Fruit fly (Drosophila melanogaster) whole organism, embryonic: ENCODE data around the gene mat.

Experiments
- Abd-B ChIP-seq: fragments of 200-800 bp; sonication (Bioruptor generic); optimal IDR thresholded peaks from 2 replicates; lab custom pipeline; 2018; ENCODE audit warnings: missing biosample characterization, mild to moderate bottlenecking, missing genetic modification characterization, moderate library complexity
- Aef1 ChIP-seq: fragments of 200-800 bp; sonication (Bioruptor generic); IDR thresholded peaks from 3 replicates; pipeline ENCODE4 v1.3.6; 2022; ENCODE audit warnings: missing biosample characterization, missing genetic modification characterization
- Asciz ChIP-seq: fragments of 200-800 bp; sonication (Bioruptor generic); optimal IDR thresholded peaks from 2 replicates; lab custom pipeline; 2017; ENCODE audit warnings: missing biosample characterization, mild to moderate bottlenecking, missing genetic modification characterization, missing genetic modification reagents
- CG10366 ChIP-seq: fragments of 200-800 bp; sonication (Bioruptor generic); IDR thresholded peaks from 2 replicates; pipeline ENCODE4 v1.3.6; 2022; ENCODE audit warnings: missing biosample characterization, missing genetic modification characterization
- CG10543 ChIP-seq: fragments of 200-800 bp; sonication (Bioruptor generic); optimal IDR thresholded peaks from 3 replicates; lab custom pipeline; 2017; ENCODE audit warnings: missing biosample characterization, mild to moderate bottlenecking, missing genetic modification characterization, moderate library complexity
- CG11085 ChIP-seq: fragments of 200-800 bp; sonication (Bioruptor generic); IDR thresholded peaks from 2 replicates; pipeline ENCODE4 v1.3.6; 2022; ENCODE audit warnings: missing biosample characterization, missing genetic modification characterization
- CG13123 ChIP-seq: fragments of 200-800 bp; sonication (Bioruptor generic); optimal IDR thresholded peaks from 2 replicates; lab custom pipeline; 2016; ENCODE audit warnings: missing biosample characterization, missing genetic modification characterization
- CG15011 ChIP-seq: fragments of 200-800 bp; sonication (Bioruptor generic); optimal IDR thresholded peaks from 3 replicates; lab custom pipeline; 2018; ENCODE audit warnings: missing biosample characterization, mild to moderate bottlenecking, missing genetic modification characterization
- CG15479 ChIP-seq: fragments of 200-800 bp; sonication (Bioruptor generic); optimal IDR thresholded peaks from 3 replicates; lab custom pipeline; 2019; ENCODE audit warnings: missing biosample characterization, mild to moderate bottlenecking, missing genetic modification characterization, moderate library complexity
- CG15514 ChIP-seq: fragments of 200-800 bp; sonication (Bioruptor generic); optimal IDR thresholded peaks from 3 replicates; lab custom pipeline; 2017; ENCODE audit warnings: missing biosample characterization, missing genetic modification characterization, mild to moderate bottlenecking, moderate library complexity, missing genetic modification reagents
- CG16813 ChIP-seq: fragments of 200-800 bp; sonication (Bioruptor generic); IDR thresholded peaks from 3 replicates; pipeline ENCODE4 v1.3.6; 2022; ENCODE audit warnings: missing biosample characterization, missing genetic modification characterization; ENCODE audit not compliant: partially characterized antibody
- CG16863 ChIP-seq: fragments of 200-800 bp; sonication (Bioruptor generic); optimal IDR thresholded peaks from 3 replicates; lab custom pipeline; 2016; ENCODE audit warnings: missing biosample characterization, missing genetic modification characterization
- CG17802 ChIP-seq: fragments of 200-800 bp; sonication (Bioruptor generic); optimal IDR thresholded peaks from 2 replicates; lab custom pipeline; 2018; ENCODE audit warnings: missing biosample characterization, mild to moderate bottlenecking, missing genetic modification characterization, moderate library complexity
- CG2202 ChIP-seq: fragments of 200-800 bp; sonication (Bioruptor generic); optimal IDR thresholded peaks from 2 replicates; lab custom pipeline; 2018; ENCODE audit warnings: missing biosample characterization, mild to moderate bottlenecking, missing genetic modification characterization
- CG2678 ChIP-seq: fragments of 200-800 bp; sonication (Bioruptor generic); optimal IDR thresholded peaks from 3 replicates; lab custom pipeline; 2019; ENCODE audit warnings: missing biosample characterization, mild to moderate bottlenecking, missing genetic modification characterization, moderate library complexity
- CG3163 ChIP-seq: fragments of 200-800 bp; sonication (Bioruptor generic); optimal IDR thresholded peaks from 3 replicates; lab custom pipeline; 2016; ENCODE audit warnings: missing biosample characterization, missing genetic modification characterization
- CG32767 ChIP-seq: fragments of 200-800 bp; sonication (Bioruptor generic); IDR thresholded peaks from 2 replicates; pipeline ENCODE4 v1.3.6; 2022; ENCODE audit warnings: missing biosample characterization, missing genetic modification characterization
- CG3407 ChIP-seq: fragments of 200-800 bp; sonication (Bioruptor generic); optimal IDR thresholded peaks from 2 replicates; lab custom pipeline; 2018; ENCODE audit warnings: missing biosample characterization, mild to moderate bottlenecking, missing genetic modification characterization
- CG43689 ChIP-seq: fragments of 200-800 bp; sonication (Bioruptor generic); IDR thresholded peaks from 2 replicates; pipeline ENCODE4 v1.3.6; 2022; ENCODE audit warnings: missing biosample characterization, missing genetic modification characterization
- CG4617 ChIP-seq: fragments of 200-800 bp; sonication (Bioruptor generic); optimal IDR thresholded peaks from 3 replicates; lab custom pipeline; 2016; ENCODE audit warnings: missing biosample characterization, missing genetic modification characterization, borderline replicate concordance
- CG6791 ChIP-seq: fragments of 200-800 bp; sonication (Bioruptor generic); IDR thresholded peaks from 3 replicates; pipeline ENCODE4 v1.3.6; 2022; ENCODE audit warnings: missing biosample characterization, missing genetic modification characterization; ENCODE audit not compliant: partially characterized antibody
- CG7556 ChIP-seq: fragments of 200-800 bp; sonication (Bioruptor generic); optimal IDR thresholded peaks from 2 replicates; lab custom pipeline; 2017; ENCODE audit warnings: missing biosample characterization, mild to moderate bottlenecking, missing genetic modification characterization
- CG8290 ChIP-seq, 3 experiments: fragments of 200-800 bp; sonication (Bioruptor generic); optimal IDR thresholded peaks; 2 replicates each; lab custom pipeline; 2016 to 2019; ENCODE audit warnings: missing biosample characterization in 3 of 3, missing genetic modification characterization in 3 of 3, mild to moderate bottlenecking in 2 of 3, moderate library complexity in 1 of 3
- CoRest ChIP-seq: fragments of 200-800 bp; sonication (Bioruptor generic); optimal IDR thresholded peaks from 3 replicates; lab custom pipeline; 2018; ENCODE audit warnings: missing biosample characterization, mild to moderate bottlenecking, missing genetic modification characterization, moderate library complexity
- Deaf1 ChIP-seq: fragments of 200-800 bp; optimal IDR thresholded peaks from 3 replicates; lab custom pipeline; 2019; ENCODE audit warnings: missing biosample characterization, mild to moderate bottlenecking, missing genetic modification characterization, moderate library complexity
- Fer2 ChIP-seq: fragments of 200-800 bp; sonication (Bioruptor generic); optimal IDR thresholded peaks from 2 replicates; lab custom pipeline; 2018; ENCODE audit warnings: missing biosample characterization, mild to moderate bottlenecking, missing genetic modification characterization, moderate library complexity
- Hr78 ChIP-seq, 2 experiments: fragments of 200-800 bp in 1 of 2; fragments of >200 bp in 1 of 2; sonication (Bioruptor generic) in 1 of 2; optimal IDR thresholded peaks; 2 replicates each; lab custom pipeline; 2017 to 2019; ENCODE audit warnings: missing biosample characterization in 2 of 2, missing genetic modification characterization in 2 of 2, mild to moderate bottlenecking in 1 of 2, moderate library complexity in 1 of 2
- Med ChIP-seq: fragments of 200-800 bp; sonication (Bioruptor generic); peaks from one replicate; lab custom pipeline; 2016; ENCODE audit warnings: missing biosample characterization, missing genetic modification characterization, mild to moderate bottlenecking, inconsistent platforms, moderate library complexity
- Myb ChIP-seq: fragments of 200-800 bp; sonication (Bioruptor generic); optimal IDR thresholded peaks from 2 replicates; lab custom pipeline; 2016; ENCODE audit warnings: missing biosample characterization, missing genetic modification characterization
- NFAT ChIP-seq: fragments of 200-800 bp; sonication (Bioruptor generic); IDR thresholded peaks from 2 replicates; pipeline ENCODE4 v1.3.6; 2022; ENCODE audit warnings: missing biosample characterization, missing genetic modification characterization
- Nf-YC ChIP-seq: fragments of 200-800 bp; optimal IDR thresholded peaks from 3 replicates; lab custom pipeline; 2019; ENCODE audit warnings: missing biosample characterization, mild to moderate bottlenecking, missing genetic modification characterization, moderate library complexity
- Sry-β ChIP-seq: fragments of 200-800 bp; sonication (Bioruptor generic); optimal IDR thresholded peaks from 2 replicates; lab custom pipeline; 2018; ENCODE audit warnings: missing biosample characterization, mild to moderate bottlenecking, missing genetic modification characterization, moderate library complexity
- Ssrp ChIP-seq: fragments of 200-800 bp; sonication (Bioruptor generic); optimal IDR thresholded peaks from 2 replicates; lab custom pipeline; 2018; ENCODE audit warnings: missing biosample characterization, mild to moderate bottlenecking, missing genetic modification characterization, moderate library complexity
- Usf ChIP-seq: fragments of 200-800 bp; sonication (Bioruptor generic); optimal IDR thresholded peaks from 2 replicates; lab custom pipeline; 2017; ENCODE audit warnings: missing genotype, missing biosample characterization, missing genetic modification characterization
- ato ChIP-seq: fragments of 200-800 bp; sonication (Bioruptor generic); IDR thresholded peaks from 2 replicates; pipeline ENCODE4 v1.3.6; 2022; ENCODE audit warnings: missing biosample characterization, missing genetic modification characterization; ENCODE audit not compliant: partially characterized antibody
- ci ChIP-seq: fragments of 200-800 bp; sonication (Bioruptor generic); IDR thresholded peaks from 3 replicates; pipeline ENCODE4 v1.3.6; 2022; ENCODE audit warnings: missing biosample characterization, missing genetic modification characterization
- gt ChIP-seq: fragments of 200-800 bp; sonication (Bioruptor generic); IDR thresholded peaks from 2 replicates; pipeline ENCODE4 v1.3.6; 2022; ENCODE audit warnings: missing biosample characterization, missing genetic modification characterization
- ham ChIP-seq: fragments of 200-800 bp; sonication (Bioruptor generic); IDR thresholded peaks from 2 replicates; pipeline ENCODE4 v1.3.6; 2022; ENCODE audit warnings: missing biosample characterization, missing genetic modification characterization
- hth ChIP-seq: fragments of >200 bp; optimal IDR thresholded peaks from 2 replicates; lab custom pipeline; 2017; ENCODE audit warnings: inconsistent platforms
- mld ChIP-seq: fragments of 200-800 bp; sonication (Bioruptor generic); IDR thresholded peaks from 3 replicates; pipeline ENCODE4 v1.3.6; 2022; ENCODE audit warnings: missing biosample characterization, missing genetic modification characterization; ENCODE audit not compliant: partially characterized antibody
- nerfin-1 ChIP-seq: fragments of 200-800 bp; sonication (Bioruptor generic); optimal IDR thresholded peaks from 3 replicates; lab custom pipeline; 2019; ENCODE audit warnings: missing biosample characterization, mild to moderate bottlenecking, missing genetic modification characterization, moderate library complexity
- sima ChIP-seq: fragments of 200-800 bp; sonication (Bioruptor generic); optimal IDR thresholded peaks from 2 replicates; lab custom pipeline; 2016; ENCODE audit warnings: missing biosample characterization, missing genetic modification characterization
- slbo ChIP-seq: fragments of 200-800 bp; sonication (Bioruptor generic); IDR thresholded peaks from 2 replicates; pipeline ENCODE4 v1.3.6; 2022; ENCODE audit warnings: missing biosample characterization, missing genetic modification characterization
- sug ChIP-seq: fragments of 200-800 bp; optimal IDR thresholded peaks from 2 replicates; lab custom pipeline; 2019; ENCODE audit warnings: missing biosample characterization, mild to moderate bottlenecking, missing genetic modification characterization, moderate library complexity
- tio ChIP-seq: fragments of 200-800 bp; sonication (Bioruptor generic); optimal IDR thresholded peaks from 2 replicates; lab custom pipeline; 2017; ENCODE audit warnings: missing biosample characterization, missing genetic modification characterization, inconsistent platforms
- trh ChIP-seq: fragments of 200-800 bp; sonication (Bioruptor generic); optimal IDR thresholded peaks from 2 replicates; lab custom pipeline; 2016; ENCODE audit warnings: missing biosample characterization, missing genetic modification characterization
- wor ChIP-seq: fragments of 200-800 bp; sonication (Bioruptor generic); IDR thresholded peaks from 2 replicates; pipeline ENCODE4 v1.3.6; 2022; ENCODE audit warnings: missing biosample characterization, missing genetic modification characterization
- zf30C ChIP-seq: fragments of 200-800 bp; sonication (Bioruptor generic); optimal IDR thresholded peaks from 3 replicates; lab custom pipeline; 2018; ENCODE audit warnings: missing biosample characterization, mild to moderate bottlenecking, missing genetic modification characterization
- zfh2 ChIP-seq: fragments of 200-800 bp; sonication (Bioruptor generic); optimal IDR thresholded peaks from 2 replicates; lab custom pipeline; 2016; ENCODE audit warnings: missing biosample characterization, missing genetic modification characterization

Gene mat

DNA sequence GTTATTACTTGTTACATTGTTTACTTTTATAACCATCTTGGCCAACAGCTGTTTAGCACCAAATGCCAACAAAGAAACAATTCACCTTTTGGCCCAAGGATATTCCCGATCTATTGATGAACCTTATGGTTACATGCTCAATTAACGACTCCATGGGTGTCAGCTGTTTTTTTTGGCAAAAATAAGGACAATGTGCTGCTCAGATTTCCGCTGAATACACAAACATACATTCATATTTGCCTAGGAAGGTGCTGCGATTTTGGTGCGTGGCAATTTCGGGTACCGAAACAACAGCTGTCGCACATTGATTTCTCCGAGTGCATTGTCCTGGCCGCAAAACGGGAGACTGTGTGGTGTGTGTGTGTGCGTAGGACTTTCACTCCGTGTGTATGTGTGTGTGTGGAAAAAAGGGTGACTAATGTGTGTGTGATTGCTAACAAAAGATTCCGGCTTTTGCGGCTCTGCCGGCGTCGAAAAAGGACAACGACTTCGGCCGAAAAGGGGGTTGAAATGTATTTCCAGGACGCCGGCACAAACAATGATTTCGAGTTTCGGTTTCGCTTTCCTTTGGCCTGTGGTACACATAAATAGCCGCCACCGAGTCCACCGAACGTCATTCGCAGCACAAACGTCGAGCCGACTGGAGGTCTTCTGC, 5.9 kb downstream of the mat start, which contains the start of gene nerfin-1 (continued):
- no peak for TF ChIP-seq gt (GFP tag; lab: Robert Waterston, UW)
- no peak for TF ChIP-seq sug (tag; lab: Kevin White, UChicago)
- TF ChIP-seq ci = no peak
- no peak for TF ChIP-seq CG6791 (GFP tag; lab: Robert Waterston, UW)
- TF ChIP-seq Nf-YC (tag; lab: Kevin White, UChicago) = no peak
- no peak for TF ChIP-seq trh (GFP tag; lab: Kevin White, UChicago)
- no peak for TF ChIP-seq sima (GFP tag; lab: Kevin White, UChicago)
- TF ChIP-seq CG16863 (GFP tag; lab: Kevin White, UChicago) = peak; percentile 26
- peak; percentile 48 for TF ChIP-seq CoRest (tag; lab: Kevin White, UChicago)
- peak; percentile 1 for TF ChIP-seq Abd-B (GFP tag; lab: Kevin White, UChicago)
- no peak for TF ChIP-seq Med (GFP tag; lab: Kevin White, UChicago)
- TF ChIP-seq CG2678 (tag; lab: Kevin White, UChicago) = peak; percentile 58
- no peak for TF ChIP-seq Fer2 (tag; lab: Kevin White, UChicago)
- peak; percentile 44 for TF ChIP-seq Ssrp (tag; lab: Kevin White, UChicago)
- no peak for TF ChIP-seq CG15011
- peak; percentile 66 for TF ChIP-seq CG7556 (GFP tag; lab: Kevin White, UChicago)
- no peak for TF ChIP-seq ato (GFP tag; lab: Robert Waterston, UW)
- TF ChIP-seq Hr78 (GFP tag; optimal IDR thresholded peaks at IDR 0.05; lab: Kevin White, UChicago) = no peak
- peak; percentile 71 for TF ChIP-seq zf30C (GFP tag; lab: Kevin White, UChicago)
- no peak for TF ChIP-seq CG2202 (tag; lab: Kevin White, UChicago)
- no peak for TF ChIP-seq CG4617 (GFP tag; lab: Kevin White, UChicago)
- TF ChIP-seq CG3163 (GFP tag; lab: Kevin White, UChicago) = no peak
- no peak for TF ChIP-seq CG10366 (GFP tag; lab: Robert Waterston, UW)
- no peak for TF ChIP-seq zfh2 (GFP tag; lab: Kevin White, UChicago)
- TF ChIP-seq tio (GFP tag; lab: Kevin White, UChicago) = peak; percentile 40
- TF ChIP-seq CG3407 (GFP tag; lab: Kevin White, UChicago) = no peak
- no peak for TF ChIP-seq Myb
- no peak for TF ChIP-seq CG17802 (tag; lab: Kevin White, UChicago)
- TF ChIP-seq Sry-β (GFP tag; lab: Kevin White, UChicago) = no peak
- peak; percentile 50 for TF ChIP-seq Deaf1 (tag; lab: Kevin White, UChicago)
- no peak for TF ChIP-seq CG43689 (GFP tag; lab: Robert Waterston, UW)
- no peak for TF ChIP-seq CG13123 (GFP tag; lab: Kevin White, UChicago)
- TF ChIP-seq CG8290 (GFP tag; optimal IDR thresholded peaks at IDR 0.05; lab: Kevin White, UChicago) = no peak
- no peak for TF ChIP-seq CG8290 (tag; optimal IDR thresholded peaks at IDR 0.05; lab: Kevin White, UChicago)
- TF ChIP-seq hth = no peak
- TF ChIP-seq CG32767 (GFP tag; lab: Robert Waterston, UW) = no peak
- peak; percentile 93 for TF ChIP-seq nerfin-1 (tag; lab: Kevin White, UChicago)
- TF ChIP-seq Usf (GFP tag; lab: Kevin White, UChicago) = peak; percentile 16
- no peak for TF ChIP-seq mld (GFP tag; lab: Robert Waterston, UW)
- TF ChIP-seq slbo (GFP tag; lab: Robert Waterston, UW) = 0 out of 2 replicates have a peak, but pooled peaks have one; percentile 6
- TF ChIP-seq CG10543 = no peak
- TF ChIP-seq CG16813 (GFP tag; lab: Robert Waterston, UW) = 0 out of 3 replicates have a peak, but pooled peaks have one; percentile 22
- TF ChIP-seq Aef1 (GFP tag; lab: Robert Waterston, UW) = no peak
- TF ChIP-seq Asciz (GFP tag; lab: Kevin White, UChicago) = no peak
- TF ChIP-seq CG15514 = no peak
- TF ChIP-seq CG15479 (GFP tag; lab: Kevin White, UChicago) = no peak
- TF ChIP-seq wor (GFP tag; lab: Robert Waterston, UW) = no peak
- no peak for TF ChIP-seq NFAT
- TF ChIP-seq ham (GFP tag; lab: Robert Waterston, UW) = no peak
- no peak for TF ChIP-seq CG11085 (GFP tag; lab: Robert Waterston, UW)
